Worm (Caenorhabditis elegans) whole organism, L1 larva: Measurements from ENCODE around the gene R05G6.4.

Experiments
- C04F5.9 ChIP-seq: sonication (generic microtip); optimal IDR thresholded peaks from 2 replicates; lab custom pipeline; 2016; ENCODE audit warnings: missing genetic modification characterization, missing compliant biosample characterization
- C16A3.4 ChIP-seq: fragments of 150-350 bp; optimal IDR thresholded peaks from 2 replicates; lab custom pipeline; 2014; ENCODE audit warnings: missing biosample characterization, missing genetic modification characterization
- F16B12.6 ChIP-seq: fragments of 150-350 bp; optimal IDR thresholded peaks from 2 replicates; lab custom pipeline; 2014; ENCODE audit warnings: missing biosample characterization, missing genetic modification characterization
- ama-1 ChIP-seq: fragments of 150-350 bp; optimal IDR thresholded peaks from 2 replicates; lab custom pipeline; 2014
- ceh-8 ChIP-seq: fragments of 200-800 bp; sonication (Bioruptor generic); optimal IDR thresholded peaks from 2 replicates; lab custom pipeline; 2018; ENCODE audit warnings: mild to moderate bottlenecking, missing genetic modification characterization, moderate library complexity, missing compliant biosample characterization
- ceh-82 ChIP-seq, 3 experiments: fragments of 150-350 bp in 1 of 3; sonication (generic microtip) in 2 of 3; optimal IDR thresholded peaks; 2 replicates each; lab custom pipeline; 2014 to 2017; ENCODE audit warnings: missing biosample characterization in 3 of 3, missing genetic modification characterization in 3 of 3
- ceh-88 ChIP-seq: fragments of 200-800 bp; sonication (Bioruptor generic); IDR thresholded peaks from 2 replicates; pipeline ENCODE4 v1.3.6; 2022; ENCODE audit warnings: missing genetic modification characterization, missing compliant biosample characterization
- ceh-90 ChIP-seq: sonication (generic microtip); optimal IDR thresholded peaks from 2 replicates; lab custom pipeline; 2016; ENCODE audit warnings: missing genetic modification characterization, missing compliant biosample characterization
- dpl-1 ChIP-seq, 3 experiments: fragments of 150-350 bp in 2 of 3; sonication (generic microtip) in 1 of 3; optimal IDR thresholded peaks; 2 replicates each; lab custom pipeline; 2014 to 2017; ENCODE audit warnings: missing biosample characterization in 3 of 3, missing genetic modification characterization in 3 of 3, missing genetic modification reagents in 3 of 3
- efl-1 ChIP-seq, 4 experiments: fragments of 150-350 bp; optimal IDR thresholded peaks in 3 of 4; peaks in 1 of 4; 1 replicate in 1 of 4; 2 replicates in 3 of 4; lab custom pipeline; 2014; ENCODE audit warnings: missing biosample characterization in 2 of 4, missing genetic modification characterization in 2 of 4, missing genetic modification reagents in 2 of 4
- efl-3 ChIP-seq: fragments of 200-800 bp; sonication (Bioruptor generic); optimal IDR thresholded peaks from 2 replicates; lab custom pipeline; 2018; ENCODE audit warnings: mild to moderate bottlenecking, missing genetic modification characterization, missing compliant biosample characterization
- elt-3 ChIP-seq, 6 experiments: fragments of 150-350 bp in 1 of 6; sonication (generic microtip); optimal IDR thresholded peaks; 2 replicates each; lab custom pipeline; 2017 to 2018; ENCODE audit warnings: missing biosample characterization in 6 of 6, missing genetic modification characterization in 6 of 6, inconsistent platforms in 1 of 6
- fkh-4 ChIP-seq: sonication (generic microtip); optimal IDR thresholded peaks from 2 replicates; lab custom pipeline; 2016; ENCODE audit warnings: missing compliant biosample characterization, missing genetic modification characterization, borderline replicate concordance
- fkh-8 ChIP-seq: sonication (generic microtip); optimal IDR thresholded peaks from 2 replicates; lab custom pipeline; 2016; ENCODE audit warnings: mild to moderate bottlenecking, missing genetic modification characterization, missing compliant biosample characterization
- grh-1 ChIP-seq: fragments of 200-800 bp; sonication (Bioruptor generic); IDR thresholded peaks from 2 replicates; pipeline ENCODE4 v1.3.6; 2022; ENCODE audit warnings: missing genetic modification reagents, missing genetic modification characterization, missing compliant biosample characterization
- hlh-4 ChIP-seq: sonication (generic microtip); optimal IDR thresholded peaks from 2 replicates; lab custom pipeline; 2016; ENCODE audit warnings: mild to moderate bottlenecking, missing genetic modification characterization, missing compliant biosample characterization
- hpl-2 ChIP-seq: fragments of 150-350 bp; optimal IDR thresholded peaks from 2 replicates; lab custom pipeline; 2014; ENCODE audit warnings: missing biosample characterization, missing genetic modification reagents, missing genetic modification characterization
- irx-1 ChIP-seq: sonication (generic microtip); optimal IDR thresholded peaks from 2 replicates; lab custom pipeline; 2016; ENCODE audit warnings: missing genetic modification characterization, missing compliant biosample characterization
- isw-1 ChIP-seq: fragments of 200-800 bp; sonication (Bioruptor generic); IDR thresholded peaks from 2 replicates; pipeline ENCODE4 v1.3.6; 2022; ENCODE audit warnings: missing genetic modification characterization, missing compliant biosample characterization
- lin-13 ChIP-seq: fragments of 150-350 bp; optimal IDR thresholded peaks from 2 replicates; lab custom pipeline; 2014; ENCODE audit warnings: missing biosample characterization, missing genetic modification reagents, missing genetic modification characterization
- lin-14 ChIP-seq: fragments of 200-800 bp; sonication (Bioruptor generic); optimal IDR thresholded peaks from 2 replicates; lab custom pipeline; 2018; ENCODE audit warnings: mild to moderate bottlenecking, missing genetic modification characterization, moderate library complexity, missing compliant biosample characterization
- lin-35 ChIP-seq, 2 experiments: fragments of 150-350 bp; optimal IDR thresholded peaks; 2 replicates each; lab custom pipeline; 2014; ENCODE audit warnings: missing biosample characterization in 2 of 2, missing genetic modification characterization in 2 of 2, missing genetic modification reagents in 2 of 2
- lsy-2 ChIP-seq, 2 experiments: fragments of 150-350 bp; optimal IDR thresholded peaks; 2 replicates each; lab custom pipeline; 2014; ENCODE audit warnings: missing biosample characterization in 2 of 2, missing genetic modification characterization in 2 of 2
- mdl-1 ChIP-seq, 2 experiments: fragments of 150-350 bp; optimal IDR thresholded peaks; 2 replicates each; lab custom pipeline; 2014 to 2017; ENCODE audit warnings: missing biosample characterization in 2 of 2, missing genetic modification characterization in 2 of 2, inconsistent platforms in 1 of 2
- mef-2 ChIP-seq: fragments of 150-350 bp; optimal IDR thresholded peaks from 2 replicates; lab custom pipeline; 2014; ENCODE audit warnings: missing biosample characterization, missing genetic modification characterization
- mep-1 ChIP-seq: fragments of 150-350 bp; optimal IDR thresholded peaks from 2 replicates; lab custom pipeline; 2014; ENCODE audit warnings: missing biosample characterization, missing genetic modification characterization
- nhr-11 ChIP-seq: fragments of 150-350 bp; optimal IDR thresholded peaks from 2 replicates; lab custom pipeline; 2014; ENCODE audit warnings: missing biosample characterization, missing genetic modification characterization
- nhr-12 ChIP-seq: sonication (generic microtip); optimal IDR thresholded peaks from 2 replicates; lab custom pipeline; 2017; ENCODE audit warnings: missing biosample characterization, missing genetic modification characterization
- nhr-20 ChIP-seq: sonication (generic microtip); optimal IDR thresholded peaks from 2 replicates; lab custom pipeline; 2016; ENCODE audit warnings: mild to moderate bottlenecking, missing genetic modification characterization, missing compliant biosample characterization
- nhr-47 ChIP-seq: sonication (generic microtip); optimal IDR thresholded peaks from 2 replicates; lab custom pipeline; 2016; ENCODE audit warnings: mild to moderate bottlenecking, missing genetic modification characterization, moderate library complexity, missing compliant biosample characterization
- nhr-71 ChIP-seq: sonication (generic microtip); optimal IDR thresholded peaks from 2 replicates; lab custom pipeline; 2016; ENCODE audit warnings: mild to moderate bottlenecking, missing genetic modification characterization, moderate library complexity, missing compliant biosample characterization
- nhr-84 ChIP-seq: sonication (generic microtip); optimal IDR thresholded peaks from 2 replicates; lab custom pipeline; 2017; ENCODE audit warnings: missing biosample characterization, missing genetic modification characterization
- nhr-85 ChIP-seq: sonication (generic microtip); peaks from one replicate; lab custom pipeline; 2016; ENCODE audit warnings: missing genetic modification characterization, inconsistent platforms, missing compliant biosample characterization
- pax-3 ChIP-seq: fragments of 200-800 bp; sonication (Bioruptor generic); optimal IDR thresholded peaks from 2 replicates; lab custom pipeline; 2018; ENCODE audit warnings: mild to moderate bottlenecking, missing genetic modification characterization, moderate library complexity, missing compliant biosample characterization
- pqm-1 ChIP-seq: sonication (generic microtip); optimal IDR thresholded peaks from 3 replicates; lab custom pipeline; 2017; ENCODE audit warnings: missing biosample characterization, missing genetic modification characterization
- rnt-1 ChIP-seq: sonication (generic microtip); optimal IDR thresholded peaks from 2 replicates; lab custom pipeline; 2016; ENCODE audit warnings: mild to moderate bottlenecking, missing genetic modification characterization, moderate library complexity, missing compliant biosample characterization
- snpc-4 ChIP-seq: fragments of 150-350 bp; optimal IDR thresholded peaks from 2 replicates; lab custom pipeline; 2014; ENCODE audit warnings: missing biosample characterization, missing genetic modification characterization
- snu-23 ChIP-seq: sonication (generic microtip); optimal IDR thresholded peaks from 2 replicates; lab custom pipeline; 2016; ENCODE audit warnings: missing genetic modification characterization, missing compliant biosample characterization
- sox-4 ChIP-seq: sonication (generic microtip); optimal IDR thresholded peaks from 2 replicates; lab custom pipeline; 2016; ENCODE audit warnings: missing genetic modification characterization, missing compliant biosample characterization
- sup-37 ChIP-seq: fragments of 200-800 bp; sonication (Bioruptor generic); optimal IDR thresholded peaks from 2 replicates; lab custom pipeline; 2018; ENCODE audit warnings: mild to moderate bottlenecking, missing genetic modification characterization, missing compliant biosample characterization
- swsn-7 ChIP-seq: sonication (generic microtip); optimal IDR thresholded peaks from 2 replicates; lab custom pipeline; 2016; ENCODE audit warnings: missing genetic modification characterization, missing compliant biosample characterization
- tbx-2 ChIP-seq: sonication (generic microtip); optimal IDR thresholded peaks from 2 replicates; lab custom pipeline; 2016; ENCODE audit warnings: missing genetic modification characterization, missing compliant biosample characterization
- unc-62 ChIP-seq: fragments of 150-350 bp; optimal IDR thresholded peaks from 2 replicates; lab custom pipeline; 2014; ENCODE audit warnings: missing biosample characterization, missing genetic modification reagents, missing genetic modification characterization
- unc-86 ChIP-seq: sonication (generic microtip); optimal IDR thresholded peaks from 2 replicates; lab custom pipeline; 2016; ENCODE audit warnings: missing genetic modification characterization, missing compliant biosample characterization
- vab-15 ChIP-seq: sonication (generic microtip); optimal IDR thresholded peaks from 2 replicates; lab custom pipeline; 2017; ENCODE audit warnings: missing genotype, mild to moderate bottlenecking, missing genetic modification characterization, missing compliant biosample characterization
- zag-1 ChIP-seq: fragments of 150-350 bp; optimal IDR thresholded peaks from 2 replicates; lab custom pipeline; 2014; ENCODE audit warnings: missing biosample characterization, missing genetic modification characterization
- zip-4 ChIP-seq: fragments of 200-800 bp; sonication (Bioruptor generic); optimal IDR thresholded peaks from 2 replicates; lab custom pipeline; 2018; ENCODE audit warnings: mild to moderate bottlenecking, missing genetic modification characterization, moderate library complexity, missing compliant biosample characterization

The R05G6.4 gene

DNA sequence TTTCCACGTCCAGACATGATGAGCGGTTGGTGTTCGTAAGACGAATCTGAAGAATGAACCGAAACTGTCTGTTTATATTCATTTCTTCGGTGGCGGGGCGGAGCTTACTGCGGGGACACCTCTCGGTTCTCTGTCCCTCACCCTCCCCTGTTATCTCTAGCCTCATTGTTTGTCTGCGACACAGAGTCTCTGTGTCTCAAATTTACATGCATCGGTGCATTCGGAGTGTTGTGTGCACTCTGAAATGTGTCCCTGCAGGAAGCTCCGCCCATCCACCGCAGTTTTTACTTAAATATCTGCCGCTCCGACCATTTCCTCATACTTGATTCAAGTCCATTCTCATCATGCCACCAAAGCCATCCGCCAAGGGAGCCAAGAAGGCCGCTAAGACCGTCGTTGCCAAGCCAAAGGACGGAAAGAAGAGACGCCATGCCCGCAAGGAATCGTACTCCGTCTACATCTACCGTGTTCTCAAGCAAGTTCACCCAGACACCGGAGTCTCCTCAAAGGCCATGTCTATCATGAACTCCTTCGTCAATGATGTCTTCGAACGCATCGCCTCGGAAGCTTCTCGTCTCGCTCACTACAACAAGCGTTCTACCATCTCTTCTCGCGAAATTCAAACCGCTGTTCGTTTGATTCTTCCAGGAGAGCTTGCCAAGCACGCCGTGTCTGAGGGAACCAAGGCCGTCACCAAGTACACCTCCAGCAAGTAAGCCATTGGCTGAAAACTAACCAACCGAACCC, 26.7 kb upstream of the R05G6.4 start, which contains the start of the genes his-61 and his-62 (continued):
- peak; percentile 60 for TF ChIP-seq grh-1 (GFP tag; lab: Robert Waterston, UW)
- TF ChIP-seq lsy-2 (tag; optimal IDR thresholded peaks at IDR 0.05; lab: Kevin White, UChicago), result peak in 1 of 2 experiments; percentile 50
- peak; percentile 37 for TF ChIP-seq nhr-20 (tag; lab: Kevin White, UChicago)
- TF ChIP-seq C04F5.9, result no peak
- TF ChIP-seq nhr-85 (tag; lab: Kevin White, UChicago), result peak; percentile 82
- TF ChIP-seq nhr-84 (tag; lab: Kevin White, UChicago), result no peak
- TF ChIP-seq efl-1 (optimal IDR thresholded peaks at IDR 0.05; lab: Kevin White, UChicago), result peak; percentile 45
- peak in 1 of 2 experiments; percentile 57 for TF ChIP-seq efl-1 (GFP tag; optimal IDR thresholded peaks at IDR 0.05 in 1 of 2; lab: Kevin White, UChicago)
- peak in 2 of 3 experiments; percentile 23 to 42 for TF ChIP-seq ceh-82 (tag; optimal IDR thresholded peaks at IDR 0.05; lab: Kevin White, UChicago)
- peak; percentile 38; the same call in 1 of the 2 replicates for TF ChIP-seq isw-1 (GFP tag; lab: Robert Waterston, UW)
- peak; percentile 13 for TF ChIP-seq efl-3 (GFP tag; lab: Kevin White, UChicago)
- TF ChIP-seq F16B12.6 (tag; lab: Kevin White, UChicago), result no peak
- TF ChIP-seq unc-62 (GFP tag; lab: Kevin White, UChicago), result no peak
- no peak for TF ChIP-seq irx-1
- no peak for TF ChIP-seq lin-13 (GFP tag; lab: Kevin White, UChicago)
- no peak for TF ChIP-seq vab-15
- no peak for TF ChIP-seq ceh-88
- TF ChIP-seq nhr-71, result peak; percentile 67
- TF ChIP-seq pqm-1 (tag; lab: Kevin White, UChicago), result no peak
- no peak for TF ChIP-seq rnt-1 (tag; lab: Kevin White, UChicago)
- TF ChIP-seq tbx-2 (tag; lab: Kevin White, UChicago), result peak; percentile 52
- TF ChIP-seq mep-1 (tag; lab: Kevin White, UChicago), result peak; percentile 54
- peak; percentile 91 for TF ChIP-seq lin-14
- TF ChIP-seq mdl-1 (tag; optimal IDR thresholded peaks at IDR 0.05; lab: Kevin White, UChicago), result no peak
- no peak for TF ChIP-seq pax-3
- TF ChIP-seq fkh-8, result peak; percentile 15
- TF ChIP-seq snpc-4 (tag; lab: Kevin White, UChicago), result peak; percentile 25
- TF ChIP-seq swsn-7, result peak; percentile 82

DNA sequence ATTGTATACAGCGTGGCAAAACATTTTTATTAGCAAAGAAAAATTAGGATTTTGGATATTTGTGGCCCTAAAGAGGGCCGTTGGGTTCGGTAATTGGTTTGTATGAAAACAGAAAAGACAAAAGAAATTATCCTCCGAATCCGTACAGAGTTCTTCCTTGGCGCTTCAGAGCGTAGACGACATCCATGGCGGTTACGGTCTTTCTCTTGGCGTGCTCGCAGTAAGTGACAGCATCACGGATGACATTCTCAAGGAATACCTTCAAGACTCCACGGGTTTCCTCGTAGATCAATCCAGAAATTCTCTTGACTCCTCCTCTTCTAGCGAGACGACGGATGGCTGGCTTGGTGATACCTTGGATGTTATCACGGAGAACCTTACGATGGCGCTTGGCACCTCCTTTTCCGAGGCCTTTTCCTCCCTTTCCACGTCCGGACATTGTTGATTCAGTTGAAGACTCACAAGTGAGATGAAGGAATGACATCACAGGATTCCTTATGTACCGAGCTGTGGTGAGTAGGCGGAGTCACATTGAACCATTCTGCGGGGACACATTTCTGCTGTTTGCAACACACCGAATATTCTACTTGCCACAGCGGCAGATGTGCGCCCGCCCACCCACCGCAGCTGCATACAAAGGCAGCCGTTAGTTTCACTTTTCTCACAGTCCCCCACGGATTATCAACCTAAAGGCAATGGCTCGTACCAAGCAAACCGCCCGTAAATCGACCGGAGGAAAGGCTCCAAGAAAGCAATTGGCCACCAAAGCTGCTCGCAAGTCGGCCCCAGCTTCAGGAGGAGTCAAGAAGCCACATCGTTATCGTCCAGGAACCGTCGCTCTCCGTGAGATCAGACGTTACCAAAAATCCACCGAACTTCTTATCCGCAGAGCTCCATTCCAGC, 25.2 kb upstream of the R05G6.4 start, which contains the start of the genes his-60 and his-59:
TSS of gene his-60 (minus strand) at position 439 of the 903 bp plus-strand sequence.
TSS of gene his-59 (plus strand) at position 696 of the 903 bp plus-strand sequence.
- TF ChIP-seq zag-1 (tag; lab: Kevin White, UChicago) (no peak), nhr-20 (tag; lab: Kevin White, UChicago) (peak; percentile 43), elt-3 (tag; optimal IDR thresholded peaks at IDR 0.05; lab: Kevin White, UChicago) (no peak), irx-1 (no peak), fkh-4 (tag; lab: Kevin White, UChicago) (no peak), sup-37 (GFP tag; lab: Kevin White, UChicago) (no peak), dpl-1 (GFP tag; optimal IDR thresholded peaks at IDR 0.05; lab: Kevin White, UChicago) (no peak), ama-1 (lab: Kevin White, UChicago) (no peak), fkh-8 (no peak), lin-35 (GFP tag; optimal IDR thresholded peaks at IDR 0.05; lab: Kevin White, UChicago) (no peak), C16A3.4 (tag; lab: Kevin White, UChicago) (peak; percentile 36), ceh-82 (tag; optimal IDR thresholded peaks at IDR 0.05; lab: Kevin White, UChicago) (no peak), mef-2 (tag; lab: Kevin White, UChicago) (no peak), swsn-7 (peak; percentile 68), vab-15 (no peak), efl-3 (GFP tag; lab: Kevin White, UChicago) (peak; percentile 70), ceh-90 (tag; lab: Kevin White, UChicago) (no peak), C04F5.9 (no peak), snu-23 (peak; percentile 55), nhr-47 (tag; lab: Kevin White, UChicago) (no peak), nhr-84 (tag; lab: Kevin White, UChicago) (no peak), unc-86 (tag; lab: Kevin White, UChicago) (peak; percentile 58), nhr-12 (tag; lab: Kevin White, UChicago) (no peak), pqm-1 (tag; lab: Kevin White, UChicago) (no peak), zip-4 (GFP tag; lab: Kevin White, UChicago) (no peak), hlh-4 (no peak), lin-13 (GFP tag; lab: Kevin White, UChicago) (no peak), nhr-11 (tag; lab: Kevin White, UChicago) (no peak), sox-4 (no peak), hpl-2 (no peak), ceh-8 (GFP tag; lab: Kevin White, UChicago) (no peak)
